Fruit fly (Drosophila melanogaster) whole organism, embryonic: ENCODE data around the gene CG3679.

Experiments
- Atf6 ChIP-seq: fragments of 200-800 bp; sonication (Bioruptor generic); IDR thresholded peaks from 2 replicates; pipeline ENCODE4 v1.3.6; 2022; ENCODE audit warnings: missing biosample characterization, missing genetic modification characterization
- CG10321 ChIP-seq: fragments of 200-800 bp; sonication (Bioruptor generic); IDR thresholded peaks from 2 replicates; pipeline ENCODE4 v1.3.6; 2022; ENCODE audit warnings: missing biosample characterization, missing genetic modification characterization
- CG12155 ChIP-seq: fragments of 200-800 bp; sonication (Bioruptor generic); optimal IDR thresholded peaks from 3 replicates; lab custom pipeline; 2016; ENCODE audit warnings: missing biosample characterization, missing genetic modification characterization
- CG12219 ChIP-seq: fragments of 200-800 bp; sonication (Bioruptor generic); optimal IDR thresholded peaks from 3 replicates; lab custom pipeline; 2018; ENCODE audit warnings: missing biosample characterization, mild to moderate bottlenecking, missing genetic modification characterization
- CG13894 ChIP-seq: fragments of 200-800 bp; sonication (Bioruptor generic); optimal IDR thresholded peaks from 3 replicates; lab custom pipeline; 2018; ENCODE audit warnings: missing biosample characterization, mild to moderate bottlenecking, missing genetic modification characterization, moderate library complexity
- CG17186 ChIP-seq: fragments of 200-800 bp; sonication (Bioruptor generic); optimal IDR thresholded peaks from 3 replicates; lab custom pipeline; 2017; ENCODE audit warnings: missing biosample characterization, missing genetic modification reagents, missing genetic modification characterization
- CG18011 ChIP-seq: fragments of 200-800 bp; sonication (Bioruptor generic); optimal IDR thresholded peaks from 2 replicates; lab custom pipeline; 2017; ENCODE audit warnings: missing biosample characterization, missing genetic modification characterization, mild to moderate bottlenecking, moderate library complexity, missing genotype
- CG18476 ChIP-seq: fragments of 200-800 bp; sonication (Bioruptor generic); optimal IDR thresholded peaks from 2 replicates; lab custom pipeline; 2016; ENCODE audit warnings: missing biosample characterization, mild to moderate bottlenecking, missing genetic modification characterization
- CG18599 ChIP-seq: fragments of 200-800 bp; sonication (Bioruptor generic); optimal IDR thresholded peaks from 3 replicates; lab custom pipeline; 2017; ENCODE audit warnings: missing biosample characterization, missing genetic modification characterization, mild to moderate bottlenecking, moderate library complexity, missing genetic modification reagents
- CG2202 ChIP-seq: fragments of 200-800 bp; sonication (Bioruptor generic); optimal IDR thresholded peaks from 2 replicates; lab custom pipeline; 2018; ENCODE audit warnings: missing biosample characterization, mild to moderate bottlenecking, missing genetic modification characterization
- CG2875 ChIP-seq: fragments of 200-800 bp; sonication (Bioruptor generic); optimal IDR thresholded peaks from 2 replicates; lab custom pipeline; 2017; ENCODE audit warnings: missing biosample characterization, mild to moderate bottlenecking, missing genetic modification characterization, missing genetic modification reagents
- CG30403 ChIP-seq: fragments of 200-800 bp; sonication (Bioruptor generic); optimal IDR thresholded peaks from 3 replicates; lab custom pipeline; 2016; ENCODE audit warnings: missing biosample characterization, missing genetic modification characterization
- CG31365 ChIP-seq: fragments of 200-800 bp; sonication (Bioruptor generic); optimal IDR thresholded peaks from 2 replicates; lab custom pipeline; 2018; ENCODE audit warnings: missing biosample characterization, mild to moderate bottlenecking, missing genetic modification characterization
- CG3281 ChIP-seq: fragments of 200-800 bp; sonication (Bioruptor generic); optimal IDR thresholded peaks from 3 replicates; lab custom pipeline; 2017; ENCODE audit warnings: missing biosample characterization, mild to moderate bottlenecking, missing genetic modification characterization
- CG3407 ChIP-seq: fragments of 200-800 bp; sonication (Bioruptor generic); optimal IDR thresholded peaks from 2 replicates; lab custom pipeline; 2018; ENCODE audit warnings: missing biosample characterization, mild to moderate bottlenecking, missing genetic modification characterization
- CG6175 ChIP-seq: fragments of 200-800 bp; sonication (Bioruptor generic); IDR thresholded peaks from 3 replicates; pipeline ENCODE4 v1.3.6; 2022; ENCODE audit warnings: missing biosample characterization, missing genetic modification characterization
- Camta ChIP-seq: fragments of 200-800 bp; sonication (Bioruptor generic); optimal IDR thresholded peaks from 2 replicates; lab custom pipeline; 2016; ENCODE audit warnings: missing biosample characterization, missing genetic modification characterization
- Dek ChIP-seq: fragments of 200-800 bp; sonication (Bioruptor generic); optimal IDR thresholded peaks from 3 replicates; lab custom pipeline; 2019; ENCODE audit warnings: missing biosample characterization, mild to moderate bottlenecking, missing genetic modification characterization, moderate library complexity
- Dll ChIP-seq: fragments of 200-800 bp; sonication (Bioruptor generic); IDR thresholded peaks from 4 replicates; pipeline ENCODE4 v1.3.6; 2022; ENCODE audit warnings: missing biosample characterization, missing genetic modification characterization; ENCODE audit not compliant: partially characterized antibody
- E2f2 ChIP-seq: fragments of 200-800 bp; sonication (Bioruptor generic); IDR thresholded peaks from 2 replicates; pipeline ENCODE4 v1.3.6; 2022; ENCODE audit warnings: missing biosample characterization, missing genetic modification characterization
- Ets97D ChIP-seq: fragments of 200-800 bp; sonication (Bioruptor generic); optimal IDR thresholded peaks from 3 replicates; lab custom pipeline; 2016; ENCODE audit warnings: missing biosample characterization, missing genetic modification characterization
- Fer3 ChIP-seq: fragments of 200-800 bp; sonication (Bioruptor generic); optimal IDR thresholded peaks from 2 replicates; lab custom pipeline; 2018; ENCODE audit warnings: missing biosample characterization, mild to moderate bottlenecking, missing genetic modification characterization, moderate library complexity
- Gug ChIP-seq: fragments of 200-800 bp; sonication (Bioruptor generic); IDR thresholded peaks from 4 replicates; pipeline ENCODE4 v1.3.6; 2022; ENCODE audit warnings: missing biosample characterization, missing genetic modification characterization
- HHEX ChIP-seq: fragments of 200-800 bp; sonication (Bioruptor generic); optimal IDR thresholded peaks from 3 replicates; lab custom pipeline; 2017; ENCODE audit warnings: missing biosample characterization, mild to moderate bottlenecking, missing genetic modification characterization, missing genetic modification reagents
- HmgZ ChIP-seq: fragments of 200-800 bp; sonication (Bioruptor generic); optimal IDR thresholded peaks from 2 replicates; lab custom pipeline; 2018; ENCODE audit warnings: missing biosample characterization, mild to moderate bottlenecking, missing genetic modification characterization
- Lhr ChIP-seq: fragments of 200-800 bp; sonication (Bioruptor generic); optimal IDR thresholded peaks from 3 replicates; lab custom pipeline; 2017; ENCODE audit warnings: mild to moderate bottlenecking, missing biosample characterization, missing genetic modification reagents, missing genetic modification characterization
- MESR4 ChIP-seq: fragments of 200-800 bp; sonication (Bioruptor generic); optimal IDR thresholded peaks from 2 replicates; lab custom pipeline; 2018; ENCODE audit warnings: missing biosample characterization, mild to moderate bottlenecking, missing genetic modification characterization, moderate library complexity
- MTF-1 ChIP-seq: fragments of 200-800 bp; sonication (Bioruptor generic); optimal IDR thresholded peaks from 2 replicates; lab custom pipeline; 2018; ENCODE audit warnings: missing biosample characterization, mild to moderate bottlenecking, missing genetic modification characterization, borderline replicate concordance
- NC2α ChIP-seq: fragments of 200-800 bp; sonication (Bioruptor generic); optimal IDR thresholded peaks from 2 replicates; lab custom pipeline; 2016; ENCODE audit warnings: missing biosample characterization, missing genetic modification characterization
- Oaz ChIP-seq: fragments of 200-800 bp; sonication (Bioruptor generic); IDR thresholded peaks from 2 replicates; pipeline ENCODE4 v1.3.6; 2022; ENCODE audit warnings: missing biosample characterization, missing genetic modification characterization
- Poxn ChIP-seq: fragments of 200-800 bp; sonication (Bioruptor generic); IDR thresholded peaks from 2 replicates; pipeline ENCODE4 v1.3.6; 2022; ENCODE audit warnings: missing biosample characterization, missing genetic modification characterization
- Rx ChIP-seq: fragments of 200-800 bp; sonication (Bioruptor generic); IDR thresholded peaks from 2 replicates; pipeline ENCODE4 v1.3.6; 2022; ENCODE audit warnings: missing biosample characterization, missing genetic modification characterization
- Scr ChIP-seq: fragments of 200-800 bp; sonication (Bioruptor generic); IDR thresholded peaks from 2 replicates; pipeline ENCODE4 v1.3.6; 2022; ENCODE audit warnings: missing biosample characterization, missing genetic modification characterization; ENCODE audit not compliant: partially characterized antibody
- TFAM ChIP-seq: fragments of 200-800 bp; sonication (Bioruptor generic); optimal IDR thresholded peaks from 2 replicates; lab custom pipeline; 2017; ENCODE audit warnings: missing biosample characterization, missing genetic modification characterization, inconsistent platforms
- Usf ChIP-seq: fragments of 200-800 bp; sonication (Bioruptor generic); optimal IDR thresholded peaks from 2 replicates; lab custom pipeline; 2017; ENCODE audit warnings: missing genotype, missing biosample characterization, missing genetic modification characterization
- dan ChIP-seq: fragments of 200-800 bp; sonication (Bioruptor generic); IDR thresholded peaks from 2 replicates; pipeline ENCODE4 v1.3.6; 2022; ENCODE audit warnings: missing biosample characterization, missing genetic modification characterization
- ewg ChIP-seq: fragments of 200-800 bp; sonication (Bioruptor generic); optimal IDR thresholded peaks from 3 replicates; lab custom pipeline; 2017; ENCODE audit warnings: mild to moderate bottlenecking, missing biosample characterization, missing genetic modification reagents, missing genetic modification characterization
- fd3F ChIP-seq: fragments of 200-800 bp; sonication (Bioruptor generic); optimal IDR thresholded peaks from 2 replicates; lab custom pipeline; 2018; ENCODE audit warnings: missing biosample characterization, mild to moderate bottlenecking, missing genetic modification characterization, moderate library complexity
- fd64A ChIP-seq: fragments of 200-800 bp; sonication (Bioruptor generic); optimal IDR thresholded peaks from 3 replicates; lab custom pipeline; 2018; ENCODE audit warnings: missing biosample characterization, mild to moderate bottlenecking, missing genetic modification characterization
- hbn ChIP-seq: fragments of 200-800 bp; sonication (Bioruptor generic); IDR thresholded peaks from 2 replicates; pipeline ENCODE4 v1.3.6; 2022; ENCODE audit warnings: missing biosample characterization, missing genetic modification characterization; ENCODE audit not compliant: partially characterized antibody
- jumu ChIP-seq: fragments of 200-800 bp; sonication (Bioruptor generic); optimal IDR thresholded peaks from 3 replicates; lab custom pipeline; 2016; ENCODE audit warnings: missing biosample characterization, missing genetic modification characterization
- kah ChIP-seq: fragments of 200-800 bp; sonication (Bioruptor generic); optimal IDR thresholded peaks from 2 replicates; lab custom pipeline; 2018; ENCODE audit warnings: missing biosample characterization, mild to moderate bottlenecking, missing genetic modification characterization
- kni ChIP-seq: fragments of 200-800 bp; sonication (Bioruptor generic); optimal IDR thresholded peaks from 3 replicates; lab custom pipeline; 2017; ENCODE audit warnings: mild to moderate bottlenecking, missing biosample characterization, missing genetic modification reagents, missing genetic modification characterization
- nom ChIP-seq: fragments of 200-800 bp; sonication (Bioruptor generic); optimal IDR thresholded peaks from 2 replicates; lab custom pipeline; 2017; ENCODE audit warnings: missing biosample characterization, missing genetic modification characterization, mild to moderate bottlenecking, moderate library complexity, missing genetic modification reagents
- prd ChIP-seq, 3 experiments: fragments of >200 bp in 2 of 3; fragments of 200-800 bp in 1 of 3; sonication (Bioruptor generic) in 1 of 3; optimal IDR thresholded peaks in 2 of 3; IDR thresholded peaks in 1 of 3; 2 replicates in 2 of 3; 3 replicates in 1 of 3; pipeline versions ENCODE4 v1.3.6 to Lab custom; 2017 to 2022; ENCODE audit warnings: missing biosample characterization in 1 of 3, missing genetic modification characterization in 1 of 3
- repo ChIP-seq: fragments of 200-800 bp; sonication (Bioruptor generic); optimal IDR thresholded peaks from 2 replicates; lab custom pipeline; 2016; ENCODE audit warnings: missing biosample characterization, missing genetic modification characterization
- rib ChIP-seq: fragments of 200-800 bp; sonication (Bioruptor generic); IDR thresholded peaks from 2 replicates; pipeline ENCODE4 v1.3.6; 2022; ENCODE audit warnings: missing biosample characterization, missing genetic modification characterization
- ro ChIP-seq: fragments of 200-800 bp; sonication (Bioruptor generic); IDR thresholded peaks from 2 replicates; pipeline ENCODE4 v1.3.6; 2022; ENCODE audit warnings: missing biosample characterization, missing genetic modification characterization
- slou ChIP-seq: fragments of 200-800 bp; sonication (Bioruptor generic); optimal IDR thresholded peaks from 3 replicates; lab custom pipeline; 2016; ENCODE audit warnings: missing biosample characterization, missing genetic modification characterization

CG3679 gene

DNA sequence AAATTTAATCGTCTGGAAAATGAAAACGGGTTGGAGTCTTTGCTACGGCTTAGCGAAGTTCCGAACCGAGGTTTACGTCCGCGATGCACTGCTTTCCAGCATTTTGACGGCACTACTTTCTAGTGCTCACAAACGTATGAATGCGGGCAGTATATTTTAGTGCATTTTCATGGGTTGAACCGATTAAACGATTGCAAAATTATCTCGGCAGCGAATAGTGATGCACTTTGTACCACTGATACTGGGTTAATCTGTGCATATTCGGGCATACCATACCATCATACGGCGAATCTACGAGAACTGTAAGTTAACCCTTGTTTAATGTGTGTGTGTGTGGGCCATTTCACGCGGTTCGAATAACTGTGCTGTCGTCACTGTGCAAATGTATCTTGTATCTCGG, 32.9 kb upstream of the CG3679 start, which contains the start of gene Mfe2 (continued):
- TF ChIP-seq Dek (tag; lab: Kevin White, UChicago) (peak; percentile 20), CG13894 (tag; lab: Kevin White, UChicago) (peak; percentile 31), fd3F (GFP tag; lab: Kevin White, UChicago) (no peak), slou (peak; percentile 57), ro (no peak), rib (GFP tag; lab: Robert Waterston, UW) (peak; percentile 71), CG6175 (0 out of 3 replicates have a peak, but pooled peaks have one; percentile 11), Gug (GFP tag; lab: Robert Waterston, UW) (peak; percentile 30; the same call in 1 of the 4 replicates), hbn (GFP tag; lab: Robert Waterston, UW) (no peak), Fer3 (no peak), Camta (peak; percentile 53), HHEX (peak; percentile 28), Rx (GFP tag; lab: Robert Waterston, UW) (no peak), Scr (GFP tag; lab: Robert Waterston, UW) (peak; percentile 36; the same call in 1 of the 2 replicates), NC2α (GFP tag; lab: Kevin White, UChicago) (peak; percentile 1), Oaz (GFP tag; lab: Robert Waterston, UW) (no peak), CG12219 (no peak), CG17186 (GFP tag; lab: Kevin White, UChicago) (peak; percentile 64), kah (GFP tag; lab: Kevin White, UChicago) (peak; percentile 13), CG10321 (GFP tag; lab: Robert Waterston, UW) (0 out of 2 replicates have a peak, but pooled peaks have one; percentile 26), Lhr (GFP tag; lab: Kevin White, UChicago) (peak; percentile 91), CG2875 (GFP tag; lab: Kevin White, UChicago) (no peak), Dll (peak; percentile 50; the same call in 3 of the 4 replicates), TFAM (GFP tag; lab: Kevin White, UChicago) (no peak), kni (peak; percentile 70), CG2202 (tag; lab: Kevin White, UChicago) (no peak), fd64A (GFP tag; lab: Kevin White, UChicago) (no peak), Atf6 (GFP tag; lab: Robert Waterston, UW) (no peak), CG12155 (GFP tag; lab: Kevin White, UChicago) (peak; percentile 72), CG3407 (GFP tag; lab: Kevin White, UChicago) (no peak), repo (GFP tag; lab: Kevin White, UChicago) (peak; percentile 45), prd (optimal IDR thresholded peaks at IDR 0.05; lab: Kevin White, UChicago) (no peak), prd (GFP tag; IDR thresholded peaks at IDR 0.05; lab: Robert Waterston, UW) (peak; percentile 41; the same call in 1 of the 3 replicates), nom (GFP tag; lab: Kevin White, UChicago) (peak; percentile 94), dan (GFP tag; lab: Robert Waterston, UW) (no peak), HmgZ (tag; lab: Kevin White, UChicago) (peak; percentile 85), E2f2 (GFP tag; lab: Robert Waterston, UW) (peak; percentile 61), CG31365 (tag; lab: Kevin White, UChicago) (no peak), MESR4 (GFP tag; lab: Kevin White, UChicago) (peak; percentile 87), CG18011 (GFP tag; lab: Kevin White, UChicago) (no peak), Poxn (GFP tag; lab: Robert Waterston, UW) (no peak), jumu (GFP tag; lab: Kevin White, UChicago) (peak; percentile 60), ewg (GFP tag; lab: Kevin White, UChicago) (peak; percentile 34), MTF-1 (GFP tag; lab: Kevin White, UChicago) (no peak), Usf (peak; percentile 32), CG3281 (GFP tag; lab: Kevin White, UChicago) (no peak), CG18599 (GFP tag; lab: Kevin White, UChicago) (peak; percentile 55), CG30403 (peak; percentile 55), Ets97D (GFP tag; lab: Kevin White, UChicago) (peak; percentile 88), CG18476 (GFP tag; lab: Kevin White, UChicago) (no peak)
